Worm (Caenorhabditis elegans) whole organism, young adult: ENCODE measurements around the gene chil-17.
A peak's percentile ranks its signal among the peaks of the same experiment; 100 is the strongest.

Source experiments
- F23B12.7 ChIP-seq: sonication (generic microtip); optimal IDR thresholded peaks from 2 replicates; lab custom pipeline; 2017; ENCODE audit warnings: missing genetic modification characterization, mild to moderate bottlenecking, missing compliant biosample characterization, antibody characterized with exemption, moderate library complexity; ENCODE audit not compliant: insufficient read depth
- athp-1 ChIP-seq: sonication (generic microtip); optimal IDR thresholded peaks from 2 replicates; lab custom pipeline; 2017; ENCODE audit warnings: mild to moderate bottlenecking, missing genetic modification characterization, missing compliant biosample characterization
- cebp-1 ChIP-seq, 2 experiments: fragments of 200-800 bp in 1 of 2; sonication (Bioruptor generic) in 1 of 2; sonication (generic microtip) in 1 of 2; IDR thresholded peaks in 1 of 2; optimal IDR thresholded peaks in 1 of 2; 2 replicates each; pipeline versions ENCODE4 v1.3.6 to Lab custom; 2017 to 2022; ENCODE audit warnings: missing compliant biosample characterization in 2 of 2, missing genetic modification characterization in 2 of 2, mild to moderate bottlenecking in 1 of 2, missing genetic modification reagents in 1 of 2, moderate library complexity in 1 of 2
- ceh-40 ChIP-seq: fragments of 200-800 bp; sonication (Bioruptor generic); IDR thresholded peaks from 2 replicates; pipeline ENCODE4 v1.3.6; 2022; ENCODE audit warnings: missing genetic modification characterization, missing compliant biosample characterization
- ceh-79 ChIP-seq: sonication (generic microtip); optimal IDR thresholded peaks from 2 replicates; lab custom pipeline; 2017; ENCODE audit warnings: mild to moderate bottlenecking, missing genetic modification characterization, missing compliant biosample characterization
- lin-35 ChIP-seq, 3 experiments: fragments of 150-350 bp in 2 of 3; sonication (generic microtip) in 1 of 3; optimal IDR thresholded peaks; 2 replicates each; lab custom pipeline; 2014 to 2018; ENCODE audit warnings: missing biosample characterization in 3 of 3, missing genetic modification characterization in 3 of 3, missing genetic modification reagents in 3 of 3
- mcd-1 ChIP-seq: fragments of 200-800 bp; sonication (Bioruptor generic); IDR thresholded peaks from 2 replicates; pipeline ENCODE4 v1.3.6; 2022; ENCODE audit warnings: missing genetic modification reagents, missing genetic modification characterization, missing compliant biosample characterization
- snpc-4 ChIP-seq, 5 experiments: fragments of 150-350 bp in 1 of 5; sonication (generic microtip) in 4 of 5; optimal IDR thresholded peaks; 2 replicates each; lab custom pipeline; 2014 to 2018; ENCODE audit warnings: missing genetic modification characterization in 5 of 5, missing biosample characterization in 3 of 5, antibody characterized with exemption in 2 of 5, mild to moderate bottlenecking in 2 of 5, missing compliant biosample characterization in 2 of 5, missing genotype in 2 of 5, moderate library complexity in 2 of 5, missing genetic modification reagents in 1 of 5
- unc-62 ChIP-seq: fragments of 150-350 bp; optimal IDR thresholded peaks from 2 replicates; lab custom pipeline; 2014; ENCODE audit warnings: missing biosample characterization, missing genetic modification reagents, missing genetic modification characterization
- ztf-26 ChIP-seq: sonication (generic microtip); optimal IDR thresholded peaks from 2 replicates; lab custom pipeline; 2017; ENCODE audit warnings: missing genetic modification characterization, missing compliant biosample characterization

DNA sequence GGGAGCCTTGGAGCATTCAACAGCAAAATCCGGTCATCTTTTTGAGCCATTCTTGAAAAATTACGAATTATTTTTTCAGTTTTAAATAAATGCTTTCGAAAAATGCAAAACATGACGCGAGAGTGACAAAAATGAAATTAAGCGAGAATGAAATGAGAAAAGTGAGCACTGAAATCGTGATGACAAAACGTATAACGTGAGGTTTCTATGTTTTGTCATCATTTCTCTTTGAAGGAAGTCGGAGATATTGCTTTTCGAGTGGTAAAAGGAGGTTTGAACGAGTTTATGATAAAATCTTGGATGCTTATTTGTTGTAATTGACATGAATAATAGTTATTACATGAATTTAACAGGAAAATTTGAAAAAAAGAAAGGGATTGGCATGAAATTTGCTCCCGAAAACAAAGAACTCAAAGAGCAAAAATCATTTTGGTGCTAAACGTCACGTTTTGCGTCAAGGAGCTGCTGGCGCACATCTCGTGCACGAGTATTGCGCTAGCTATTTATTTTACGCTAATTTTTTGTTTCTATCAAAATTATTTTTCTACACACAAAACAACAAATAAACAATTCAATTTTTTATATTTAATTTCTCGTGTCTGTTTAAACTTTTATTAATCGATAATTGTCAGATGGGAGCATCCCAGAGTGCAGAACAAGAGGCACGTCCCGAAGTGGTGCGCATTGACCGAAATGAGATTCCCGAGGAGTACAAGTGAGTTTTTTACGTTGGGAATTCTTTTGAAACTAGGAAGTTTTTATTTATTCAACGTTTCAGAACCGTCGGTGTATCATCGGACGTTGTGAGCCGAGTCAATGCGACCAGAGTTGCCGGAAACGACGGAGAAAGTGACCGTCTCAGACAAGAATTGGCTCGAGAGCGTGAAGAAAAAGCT lies 23.3 kb downstream of the chil-17 start, which contains the start of the genes gss-1 and chch-3:
- no peak for TF ChIP-seq ceh-79 (tag; lab: Kevin White, UChicago)
- no peak for TF ChIP-seq ceh-40 (GFP tag; lab: Robert Waterston, UW)
- no peak for TF ChIP-seq ztf-26 (tag; lab: Kevin White, UChicago)
- TF ChIP-seq lin-35 (GFP tag; optimal IDR thresholded peaks at IDR 0.05; lab: Kevin White, UChicago): peak in 1 of 3 experiments; percentile 36
- no peak for TF ChIP-seq F23B12.7
- TF ChIP-seq unc-62: no peak
- no peak for TF ChIP-seq snpc-4 (GFP tag; optimal IDR thresholded peaks at IDR 0.05; lab: Kevin White, UChicago)
- TF ChIP-seq snpc-4 (tag; optimal IDR thresholded peaks at IDR 0.05; lab: Kevin White, UChicago): peak in 1 of 4 experiments; percentile 21
- no peak for TF ChIP-seq athp-1 (tag; lab: Kevin White, UChicago)
- peak; percentile 40; the same call in 1 of the 2 replicates for TF ChIP-seq mcd-1
- TF ChIP-seq cebp-1 (GFP tag; IDR thresholded peaks at IDR 0.05; lab: Robert Waterston, UW): no peak
- TF ChIP-seq cebp-1 (tag; optimal IDR thresholded peaks at IDR 0.05; lab: Kevin White, UChicago): peak; percentile 55
